Worm (Caenorhabditis elegans) whole organism, L4/young adult: ENCODE data around the gene ZK1086.3.

Experiments used
- W03F9.2 ChIP-seq: fragments of 150-350 bp; optimal IDR thresholded peaks from 2 replicates; lab custom pipeline; 2014; ENCODE audit warnings: missing biosample characterization, missing genetic modification characterization
- dao-5 ChIP-seq: sonication (generic microtip); optimal IDR thresholded peaks from 2 replicates; lab custom pipeline; 2016; ENCODE audit warnings: missing genotype, missing genetic modification characterization, moderate library complexity, missing compliant biosample characterization
- him-1 ChIP-seq: sonication (generic microtip); optimal IDR thresholded peaks from 2 replicates; lab custom pipeline; 2016; ENCODE audit warnings: missing genotype, missing genetic modification reagents, missing genetic modification characterization, missing compliant biosample characterization

- no peak for TF ChIP-seq him-1 (tag; lab: Kevin White, UChicago)
- no peak for TF ChIP-seq W03F9.2
- TF ChIP-seq dao-5 (tag; lab: Kevin White, UChicago): no peak
Observed at ce11 chrX:13755469-13755868, 35.2 kb upstream of the ZK1086.3 start, which contains the start of gene aakb-1.
